Worm (Caenorhabditis elegans): Measurements from ENCODE around the gene scd-2.
A peak's percentile ranks its signal among the peaks of the same experiment; 100 is the strongest.

scd-2 gene

ce11 chrV:6656451-6657115, 23.6 kb downstream of the scd-2 start, which contains the start of gene snb-1 (continued):
- TF ChIP-seq efl-1 (optimal IDR thresholded peaks at IDR 0.05) (peak; percentile 69 to 70), efl-1 (GFP tag; optimal IDR thresholded peaks at IDR 0.05 in 1 of 2) (peak; percentile 66 to 97), alr-1 (tag; optimal IDR thresholded peaks at IDR 0.05; ENCODE audit: borderline replicate concordance) (no peak), ceh-90 (tag; optimal IDR thresholded peaks at IDR 0.05) (no peak), nhr-47 (tag; optimal IDR thresholded peaks at IDR 0.05) (peak; percentile 62), nhr-90 (tag; optimal IDR thresholded peaks at IDR 0.05; ENCODE audit: poor library complexity) (peak; percentile 71), snu-23 (GFP tag; optimal IDR thresholded peaks at IDR 0.05) (peak; percentile 82)

ce11 chrV:6657532-6658259, 24.7 kb downstream of the scd-2 start:
- TF ChIP-seq ceh-82 (tag; optimal IDR thresholded peaks at IDR 0.05): peak in 1 of 3 experiments; percentile 10
- no peak for TF ChIP-seq vab-15 (tag; optimal IDR thresholded peaks at IDR 0.05)
- no peak for TF ChIP-seq nhr-77 (tag; optimal IDR thresholded peaks at IDR 0.05)
- TF ChIP-seq lin-15B (tag; optimal IDR thresholded peaks at IDR 0.05): no peak
- no peak for TF ChIP-seq C34B4.2 (tag; optimal IDR thresholded peaks at IDR 0.05)
- peak; percentile 56 for TF ChIP-seq snpc-4 (tag; optimal IDR thresholded peaks at IDR 0.05)
- TF ChIP-seq mdl-1 (tag; optimal IDR thresholded peaks at IDR 0.05): no peak
- no peak for TF ChIP-seq egl-27 (tag; optimal IDR thresholded peaks at IDR 0.05)
- TF ChIP-seq ces-1 (GFP tag; optimal IDR thresholded peaks at IDR 0.05): no peak

ce11 chrV:6658765-6659164, 25.7 kb downstream of the scd-2 start:
- TF ChIP-seq dpl-1 (GFP tag; optimal IDR thresholded peaks at IDR 0.05) (peak in 1 of 3 experiments; percentile 41), ceh-63 (GFP tag; optimal IDR thresholded peaks at IDR 0.05) (no peak), unc-86 (tag; optimal IDR thresholded peaks at IDR 0.05) (peak; percentile 57), ztf-11 (tag; optimal IDR thresholded peaks at IDR 0.05) (peak in 1 of 2 experiments; percentile 25), swsn-7 (tag; optimal IDR thresholded peaks at IDR 0.05) (peak; percentile 35), xbp-1 (tag; optimal IDR thresholded peaks at IDR 0.05) (peak; percentile 35), nhr-19 (GFP tag; conservative IDR thresholded peaks at IDR 0.05) (peak; percentile 26), rnt-1 (tag; optimal IDR thresholded peaks at IDR 0.05) (peak; percentile 26), lin-39 (tag; optimal IDR thresholded peaks at IDR 0.05) (no peak), snpc-4 (tag; optimal IDR thresholded peaks at IDR 0.05) (peak; percentile 46), egl-13 (tag; optimal IDR thresholded peaks at IDR 0.05) (peak; percentile 58), lsy-2 (tag; optimal IDR thresholded peaks at IDR 0.05) (peak in 1 of 2 experiments; percentile 51), snu-23 (GFP tag; optimal IDR thresholded peaks at IDR 0.05) (peak; percentile 43), ceh-82 (tag; optimal IDR thresholded peaks at IDR 0.05) (peak; percentile 72 to 99 (median 91)), mdl-1 (tag; optimal IDR thresholded peaks at IDR 0.05) (peak in 1 of 2 experiments; percentile 46), mep-1 (tag; optimal IDR thresholded peaks at IDR 0.05) (peak; percentile 23), Y116A8C.19 (tag; optimal IDR thresholded peaks at IDR 0.05; ENCODE audit: borderline replicate concordance) (no peak), skn-1 (tag; optimal IDR thresholded peaks at IDR 0.05) (no peak), hlh-17 (GFP tag; optimal IDR thresholded peaks at IDR 0.05; ENCODE audit: borderline replicate concordance) (no peak), nhr-20 (tag; optimal IDR thresholded peaks at IDR 0.05) (peak; percentile 8), nhr-76 (tag; optimal IDR thresholded peaks at IDR 0.05) (no peak), fkh-8 (tag; optimal IDR thresholded peaks at IDR 0.05) (peak; percentile 82), lin-14 (GFP tag; optimal IDR thresholded peaks at IDR 0.05) (peak; percentile 84), efl-1 (optimal IDR thresholded peaks at IDR 0.05) (peak in 1 of 2 experiments; percentile 30), efl-1 (GFP tag; optimal IDR thresholded peaks at IDR 0.05 in 1 of 2) (peak in 1 of 2 experiments; percentile 3), fos-1 (tag; optimal IDR thresholded peaks at IDR 0.05) (peak; percentile 30), fkh-10 (GFP tag; optimal IDR thresholded peaks at IDR 0.05) (peak; percentile 72), lin-35 (GFP tag; optimal IDR thresholded peaks at IDR 0.05) (peak in 1 of 2 experiments; percentile 35), tbx-2 (tag; optimal IDR thresholded peaks at IDR 0.05) (peak; percentile 53), pqm-1 (tag; optimal IDR thresholded peaks at IDR 0.05) (no peak), nhr-85 (tag) (no peak), isw-1 (GFP tag; IDR thresholded peaks at IDR 0.05) (peak; percentile 36), pax-3 (tag; optimal IDR thresholded peaks at IDR 0.05) (peak; percentile 22), nhr-71 (tag; optimal IDR thresholded peaks at IDR 0.05) (peak; percentile 41), dsc-1 (tag; optimal IDR thresholded peaks at IDR 0.05) (peak; percentile 48), nhr-47 (tag; optimal IDR thresholded peaks at IDR 0.05) (peak; percentile 63)

Measured in whole organism, L1 larva.